Worm (Caenorhabditis elegans) whole organism, L4/young adult: ENCODE data around the gene T05H10.4.

Source experiments
- W03F9.2 ChIP-seq: fragments of 150-350 bp; optimal IDR thresholded peaks from 2 replicates; lab custom pipeline; 2014; ENCODE audit warnings: missing biosample characterization, missing genetic modification characterization
- dao-5 ChIP-seq: sonication (generic microtip); optimal IDR thresholded peaks from 2 replicates; lab custom pipeline; 2016; ENCODE audit warnings: missing genotype, missing genetic modification characterization, moderate library complexity, missing compliant biosample characterization
- him-1 ChIP-seq: sonication (generic microtip); optimal IDR thresholded peaks from 2 replicates; lab custom pipeline; 2016; ENCODE audit warnings: missing genotype, missing genetic modification reagents, missing genetic modification characterization, missing compliant biosample characterization

ce11 chrII:8008334-8008733, 44.6 kb upstream of the T05H10.4 start, which contains the start of gene glna-2:
- TF ChIP-seq him-1 (tag; lab: Kevin White, UChicago) (no peak), W03F9.2 (no peak), dao-5 (tag; lab: Kevin White, UChicago) (no peak)
